Worm (Caenorhabditis elegans) whole organism, early embryonic: Measurements from ENCODE around the gene F46G10.1.

ENCODE experiments used
- B0310.2 ChIP-seq: sonication (generic microtip); optimal IDR thresholded peaks from 2 replicates; lab custom pipeline; 2016; ENCODE audit warnings: mild to moderate bottlenecking, missing genetic modification characterization, missing compliant biosample characterization
- F13C5.2 ChIP-seq: sonication (generic microtip); optimal IDR thresholded peaks from 2 replicates; lab custom pipeline; 2017; ENCODE audit warnings: mild to moderate bottlenecking, missing genetic modification characterization, inconsistent platforms, missing compliant biosample characterization
- aly-1 ChIP-seq: sonication (generic microtip); optimal IDR thresholded peaks from 2 replicates; lab custom pipeline; 2016; ENCODE audit warnings: missing genetic modification characterization, missing compliant biosample characterization
- ama-1 ChIP-seq: fragments of 150-350 bp; optimal IDR thresholded peaks from 2 replicates; lab custom pipeline; 2014
- ceh-13 ChIP-seq: fragments of 200-800 bp; sonication (Bioruptor generic); optimal IDR thresholded peaks from 2 replicates; lab custom pipeline; 2018; ENCODE audit warnings: mild to moderate bottlenecking, missing genetic modification characterization, missing compliant biosample characterization
- ceh-36 ChIP-seq: sonication (generic microtip); optimal IDR thresholded peaks from 2 replicates; lab custom pipeline; 2016; ENCODE audit warnings: missing genetic modification characterization, inconsistent platforms, missing compliant biosample characterization
- ets-7 ChIP-seq: sonication (generic microtip); optimal IDR thresholded peaks from 2 replicates; lab custom pipeline; 2016; ENCODE audit warnings: missing genotype, missing genetic modification characterization, missing compliant biosample characterization
- flt-1 ChIP-seq: fragments of 200-800 bp; sonication (Bioruptor generic); IDR thresholded peaks from 2 replicates; pipeline ENCODE4 v1.3.6; 2022; ENCODE audit warnings: missing genetic modification characterization, missing compliant biosample characterization
- hmbx-1 ChIP-seq: sonication (generic microtip); optimal IDR thresholded peaks from 2 replicates; lab custom pipeline; 2016; ENCODE audit warnings: mild to moderate bottlenecking, missing genetic modification characterization, missing compliant biosample characterization
- hmg-4 ChIP-seq: fragments of 200-800 bp; sonication (Bioruptor generic); optimal IDR thresholded peaks from 2 replicates; lab custom pipeline; 2018; ENCODE audit warnings: mild to moderate bottlenecking, missing genetic modification characterization, missing compliant biosample characterization
- hnd-1 ChIP-seq: sonication (generic microtip); optimal IDR thresholded peaks from 2 replicates; lab custom pipeline; 2016; ENCODE audit warnings: missing genetic modification characterization, missing compliant biosample characterization
- pes-1 ChIP-seq: fragments of 200-800 bp; sonication (Bioruptor generic); IDR thresholded peaks from 2 replicates; pipeline ENCODE4 v1.3.6; 2022; ENCODE audit warnings: missing genetic modification reagents, missing genetic modification characterization, missing compliant biosample characterization
- scrt-1 ChIP-seq: fragments of 200-800 bp; sonication (Bioruptor generic); IDR thresholded peaks from 2 replicates; pipeline ENCODE4 v1.3.6; 2022; ENCODE audit warnings: missing genetic modification characterization, missing compliant biosample characterization
- sea-1 ChIP-seq: fragments of 200-800 bp; sonication (Bioruptor generic); conservative IDR thresholded peaks from 2 replicates; pipeline ENCODE4 v1.3.6; 2022; ENCODE audit warnings: missing genetic modification characterization, missing compliant biosample characterization
- tbx-11 ChIP-seq: fragments of 200-800 bp; sonication (Bioruptor generic); IDR thresholded peaks from 2 replicates; pipeline ENCODE4 v1.3.6; 2022; ENCODE audit warnings: missing genetic modification characterization, missing compliant biosample characterization
- tbx-37 ChIP-seq: fragments of 200-800 bp; sonication (Bioruptor generic); conservative IDR thresholded peaks from 2 replicates; pipeline ENCODE4 v1.3.6; 2022; ENCODE audit warnings: missing genetic modification reagents, missing genetic modification characterization, missing compliant biosample characterization
- tra-4 ChIP-seq: sonication (generic microtip); optimal IDR thresholded peaks from 2 replicates; lab custom pipeline; 2017; ENCODE audit warnings: missing genetic modification characterization, missing compliant biosample characterization

F46G10.1 gene

ce11 chrX:13341853-13342252 lies 30.3 kb upstream of the F46G10.1 start:
- no peak for TF ChIP-seq ama-1 (lab: Kevin White, UChicago)
- no peak for TF ChIP-seq tbx-11 (GFP tag; lab: Robert Waterston, UW)
- no peak for TF ChIP-seq B0310.2 (tag; lab: Kevin White, UChicago)
- no peak for TF ChIP-seq ets-7 (tag; lab: Kevin White, UChicago)
- no peak for TF ChIP-seq hmbx-1
- TF ChIP-seq ceh-13 (GFP tag; lab: Kevin White, UChicago), result no peak
- no peak for TF ChIP-seq tra-4 (tag; lab: Kevin White, UChicago)
- TF ChIP-seq hmg-4 (GFP tag; lab: Kevin White, UChicago), result no peak
- no peak for TF ChIP-seq aly-1
- no peak for TF ChIP-seq pes-1 (GFP tag; lab: Robert Waterston, UW)
- TF ChIP-seq hnd-1, result no peak
- no peak for TF ChIP-seq flt-1 (GFP tag; lab: Robert Waterston, UW)
- no peak for TF ChIP-seq sea-1
- no peak for TF ChIP-seq F13C5.2 (tag; lab: Kevin White, UChicago)
- no peak for TF ChIP-seq tbx-37 (GFP tag; lab: Robert Waterston, UW)
- TF ChIP-seq ceh-36 (tag; lab: Kevin White, UChicago), result no peak
- TF ChIP-seq scrt-1 (GFP tag; lab: Robert Waterston, UW), result no peak

DNA sequence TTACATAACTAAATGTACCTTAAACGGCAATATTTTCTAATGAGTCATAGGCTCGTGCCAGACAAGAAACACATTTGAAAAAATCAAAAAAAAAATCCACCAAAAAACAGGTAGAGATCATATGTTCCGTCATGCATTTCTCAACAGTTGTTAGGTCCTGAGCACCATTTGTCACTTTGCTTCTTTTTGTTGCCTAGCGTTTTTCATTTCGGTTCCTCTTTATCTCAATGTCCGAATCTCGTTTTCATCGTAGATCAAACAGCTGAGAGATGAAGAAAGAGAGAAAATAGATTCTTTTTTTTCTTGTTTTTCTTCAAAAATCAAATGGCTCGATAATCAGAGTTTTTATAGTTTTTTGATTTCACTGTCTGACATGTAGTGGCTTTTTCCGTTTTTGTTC lies 29.4 kb upstream of the F46G10.1 start:
- TF ChIP-seq tra-4 (tag; lab: Kevin White, UChicago), result no peak
- TF ChIP-seq aly-1, result no peak
- TF ChIP-seq F13C5.2 (tag; lab: Kevin White, UChicago), result no peak
- TF ChIP-seq scrt-1 (GFP tag; lab: Robert Waterston, UW), result no peak
- no peak for TF ChIP-seq ceh-13 (GFP tag; lab: Kevin White, UChicago)
- no peak for TF ChIP-seq B0310.2 (tag; lab: Kevin White, UChicago)
- TF ChIP-seq tbx-11 (GFP tag; lab: Robert Waterston, UW), result no peak
- TF ChIP-seq ceh-36 (tag; lab: Kevin White, UChicago), result no peak
- TF ChIP-seq tbx-37 (GFP tag; lab: Robert Waterston, UW), result no peak
- no peak for TF ChIP-seq hmg-4 (GFP tag; lab: Kevin White, UChicago)
- no peak for TF ChIP-seq hmbx-1
- TF ChIP-seq hnd-1, result no peak
- TF ChIP-seq ets-7 (tag; lab: Kevin White, UChicago), result no peak
- TF ChIP-seq pes-1 (GFP tag; lab: Robert Waterston, UW), result no peak
- no peak for TF ChIP-seq flt-1 (GFP tag; lab: Robert Waterston, UW)

DNA sequence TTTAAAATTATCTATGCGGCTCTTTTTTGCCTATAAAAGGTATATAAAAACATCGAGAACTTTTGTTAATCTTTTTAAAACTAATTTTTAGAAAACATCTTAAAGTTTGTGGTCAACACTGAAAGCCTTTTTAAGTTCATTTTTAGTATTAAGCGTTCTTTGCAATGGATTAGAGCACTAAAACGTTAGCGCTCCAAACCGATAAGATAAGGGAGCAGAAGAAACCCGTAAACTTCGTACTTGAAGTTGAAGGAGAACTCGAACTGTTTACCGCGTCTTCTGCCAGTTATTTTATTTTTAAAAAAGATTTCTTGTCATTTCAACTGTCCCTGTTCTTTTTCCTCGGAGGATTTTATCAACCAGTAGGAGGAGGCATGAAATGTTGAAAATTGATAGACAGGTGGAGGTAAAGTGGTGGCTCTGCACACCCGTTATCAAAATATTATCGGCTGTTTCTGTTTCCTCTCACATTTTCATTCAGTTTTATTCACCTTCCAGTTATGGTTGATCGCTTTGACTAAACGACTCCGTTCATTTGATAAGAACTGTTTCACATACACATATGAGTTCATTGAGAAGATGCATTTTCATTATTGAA lies 27.6 kb upstream of the F46G10.1 start:
- TF ChIP-seq flt-1 (GFP tag; lab: Robert Waterston, UW) (no peak), aly-1 (no peak), ceh-36 (tag; lab: Kevin White, UChicago) (no peak)

ce11 chrX:13337728-13338127 lies 26.2 kb upstream of the F46G10.1 start, which contains the start of gene ptr-24:
Gene ptr-24 (plus strand): TSS chrX:13338028.
- TF ChIP-seq tra-4 (tag; lab: Kevin White, UChicago) (no peak), ceh-36 (tag; lab: Kevin White, UChicago) (no peak), tbx-37 (GFP tag; lab: Robert Waterston, UW) (no peak), B0310.2 (tag; lab: Kevin White, UChicago) (no peak), ama-1 (lab: Kevin White, UChicago) (no peak), scrt-1 (GFP tag; lab: Robert Waterston, UW) (no peak), tbx-11 (GFP tag; lab: Robert Waterston, UW) (no peak), flt-1 (GFP tag; lab: Robert Waterston, UW) (no peak), ets-7 (tag; lab: Kevin White, UChicago) (no peak), pes-1 (GFP tag; lab: Robert Waterston, UW) (no peak), sea-1 (no peak), hnd-1 (no peak), aly-1 (no peak), hmbx-1 (no peak), F13C5.2 (tag; lab: Kevin White, UChicago) (no peak)

DNA sequence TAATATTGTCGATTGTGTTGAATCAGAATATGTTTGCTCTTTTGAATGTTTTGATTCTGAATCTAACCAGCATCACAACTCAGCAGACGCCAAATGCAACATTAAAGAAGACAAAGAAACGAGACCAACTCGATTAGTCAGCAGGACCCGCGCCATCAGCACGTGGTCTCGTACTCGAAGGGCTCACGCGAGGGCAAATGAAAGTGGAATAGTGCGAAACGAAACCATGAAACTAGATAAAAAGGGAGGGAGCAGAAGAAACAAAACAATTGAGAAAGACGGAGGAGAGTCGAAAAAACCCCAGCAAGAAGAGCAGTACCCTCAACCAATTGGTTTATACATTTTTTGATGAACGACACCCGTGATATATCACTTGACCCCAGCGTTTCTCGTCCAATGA lies 25.4 kb upstream of the F46G10.1 start:
- TF ChIP-seq tbx-11 (GFP tag; lab: Robert Waterston, UW), result no peak
- TF ChIP-seq pes-1 (GFP tag; lab: Robert Waterston, UW), result no peak
- no peak for TF ChIP-seq ceh-36 (tag; lab: Kevin White, UChicago)
- no peak for TF ChIP-seq hmbx-1
- no peak for TF ChIP-seq sea-1
- TF ChIP-seq ceh-13 (GFP tag; lab: Kevin White, UChicago), result no peak
- TF ChIP-seq aly-1, result no peak
- no peak for TF ChIP-seq scrt-1 (GFP tag; lab: Robert Waterston, UW)
- TF ChIP-seq F13C5.2 (tag; lab: Kevin White, UChicago), result no peak

ce11 chrX:13333835-13334234 lies 22.3 kb upstream of the F46G10.1 start, which contains the start of gene F46G10.4:
Gene F46G10.4 (plus strand): TSS chrX:13334046.
- TF ChIP-seq tra-4 (tag; lab: Kevin White, UChicago) (no peak), tbx-11 (GFP tag; lab: Robert Waterston, UW) (no peak), sea-1 (no peak), aly-1 (no peak), hmg-4 (GFP tag; lab: Kevin White, UChicago) (no peak), pes-1 (GFP tag; lab: Robert Waterston, UW) (no peak), tbx-37 (GFP tag; lab: Robert Waterston, UW) (no peak), hmbx-1 (no peak), B0310.2 (tag; lab: Kevin White, UChicago) (no peak), ama-1 (lab: Kevin White, UChicago) (no peak), hnd-1 (no peak), ceh-13 (GFP tag; lab: Kevin White, UChicago) (no peak), ceh-36 (tag; lab: Kevin White, UChicago) (no peak), F13C5.2 (tag; lab: Kevin White, UChicago) (no peak)

ce11 chrX:13331386-13331785 lies 19.8 kb upstream of the F46G10.1 start, which contains the start of gene sir-2.3:
Gene sir-2.3 (plus strand): TSS chrX:13331686.
- TF ChIP-seq scrt-1 (GFP tag; lab: Robert Waterston, UW) (no peak), flt-1 (GFP tag; lab: Robert Waterston, UW) (no peak), ama-1 (lab: Kevin White, UChicago) (no peak), sea-1 (no peak), tra-4 (tag; lab: Kevin White, UChicago) (no peak), hmbx-1 (no peak), hmg-4 (GFP tag; lab: Kevin White, UChicago) (no peak), ets-7 (tag; lab: Kevin White, UChicago) (no peak), ceh-13 (GFP tag; lab: Kevin White, UChicago) (no peak), hnd-1 (no peak), tbx-11 (GFP tag; lab: Robert Waterston, UW) (no peak)
